Worm (Caenorhabditis elegans): Measurements from ENCODE around the gene srd-36.

The srd-36 gene

DNA sequence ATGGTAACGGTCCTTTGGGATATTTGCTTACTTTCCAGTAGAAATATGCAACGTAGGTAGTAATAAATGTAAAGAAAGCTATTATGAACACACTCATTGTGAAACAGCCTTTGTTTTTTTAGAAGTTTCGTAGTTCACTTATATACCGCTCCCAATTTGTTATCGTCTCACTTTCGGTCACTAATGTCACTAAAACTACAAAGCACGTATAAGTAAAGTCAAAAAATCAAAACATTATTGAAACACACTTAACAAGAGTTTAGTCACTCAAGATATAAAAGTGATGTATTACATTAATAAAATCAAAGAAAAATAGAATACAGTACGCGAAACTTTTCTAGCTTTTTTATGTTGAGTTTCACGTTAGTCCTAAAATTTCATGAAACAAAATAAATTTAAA, 20.5 kb downstream of the srd-36 start, which contains the start of gene cyp-14A3:
Gene cyp-14A3, minus strand, starts transcription at position 101 of the 400 bp plus-strand sequence.
- TF ChIP-seq mec-3 (tag; optimal IDR thresholded peaks at IDR 0.05; ENCODE audit: borderline replicate concordance) (no peak), che-1 (tag; optimal IDR thresholded peaks at IDR 0.05) (no peak), K09A11.1 (tag; optimal IDR thresholded peaks at IDR 0.05; ENCODE audit: insufficient read depth) (no peak), zip-5 (tag; optimal IDR thresholded peaks at IDR 0.05) (no peak), hlh-30 (tag; optimal IDR thresholded peaks at IDR 0.05; ENCODE audit: insufficient read depth) (no peak), hlh-13 (GFP tag; optimal IDR thresholded peaks at IDR 0.05) (no peak), ttx-3 (tag; optimal IDR thresholded peaks at IDR 0.05) (no peak), pag-3 (tag; optimal IDR thresholded peaks at IDR 0.05; ENCODE audit: borderline replicate concordance) (no peak), pha-4 (tag; optimal IDR thresholded peaks at IDR 0.05) (no peak), madf-2 (tag; optimal IDR thresholded peaks at IDR 0.05) (no peak), fax-1 (tag; optimal IDR thresholded peaks at IDR 0.05) (no peak), lin-11 (tag; optimal IDR thresholded peaks at IDR 0.05) (no peak), npax-4 (tag; optimal IDR thresholded peaks at IDR 0.05) (no peak), ets-4 (tag; optimal IDR thresholded peaks at IDR 0.05) (no peak), ceh-18 (tag; optimal IDR thresholded peaks at IDR 0.05) (no peak), F13H6.1 (tag; optimal IDR thresholded peaks at IDR 0.05) (no peak), nhr-232 (tag; optimal IDR thresholded peaks at IDR 0.05) (no peak), pros-1 (tag; optimal IDR thresholded peaks at IDR 0.05) (no peak), pqm-1 (tag; optimal IDR thresholded peaks at IDR 0.05) (no peak), sox-2 (GFP tag; IDR thresholded peaks at IDR 0.05) (no peak)

DNA sequence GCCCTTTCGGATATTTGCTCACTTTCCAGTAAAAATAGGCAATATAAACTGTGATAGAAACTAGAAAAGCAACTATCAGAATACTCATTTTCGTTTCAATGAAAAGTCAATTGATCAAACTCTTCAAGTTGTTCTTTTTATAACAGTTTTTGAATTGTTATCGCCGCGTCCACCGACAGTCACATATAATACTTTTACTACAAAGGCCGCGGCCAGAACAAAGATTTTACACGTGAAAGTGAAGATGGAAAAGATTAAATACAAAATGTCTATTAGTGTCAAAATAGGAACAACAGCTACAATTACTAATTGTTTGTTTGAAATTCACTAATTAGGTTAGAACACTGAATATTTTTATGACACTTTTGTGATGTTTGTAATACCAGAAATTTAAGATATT, 25.0 kb downstream of the srd-36 start, which contains the start of gene cyp-14A2:
Gene cyp-14A2, minus strand, starts transcription at position 101 of the 400 bp plus-strand sequence.
- no peak for TF ChIP-seq ceh-30 (tag; optimal IDR thresholded peaks at IDR 0.05)
- no peak for TF ChIP-seq nhr-232 (tag; optimal IDR thresholded peaks at IDR 0.05)
- no peak for TF ChIP-seq che-1 (tag; optimal IDR thresholded peaks at IDR 0.05)
- no peak for TF ChIP-seq unc-86 (tag; optimal IDR thresholded peaks at IDR 0.05)
- no peak for TF ChIP-seq dve-1 (tag; optimal IDR thresholded peaks at IDR 0.05)
- TF ChIP-seq nhr-11 (tag; optimal IDR thresholded peaks at IDR 0.05): no peak
- TF ChIP-seq pag-3 (tag; optimal IDR thresholded peaks at IDR 0.05; ENCODE audit: borderline replicate concordance): no peak
- no peak for TF ChIP-seq rnt-1 (tag; optimal IDR thresholded peaks at IDR 0.05)
- TF ChIP-seq unc-55 (GFP tag; optimal IDR thresholded peaks at IDR 0.05): no peak

- TF ChIP-seq mec-3 (tag; optimal IDR thresholded peaks at IDR 0.05; ENCODE audit: borderline replicate concordance) (no peak), odd-2 (tag; optimal IDR thresholded peaks at IDR 0.05) (no peak), ceh-6 (GFP tag; optimal IDR thresholded peaks at IDR 0.05) (no peak), ceh-30 (tag; optimal IDR thresholded peaks at IDR 0.05) (no peak), rnt-1 (tag; optimal IDR thresholded peaks at IDR 0.05) (no peak), ceh-34 (tag; optimal IDR thresholded peaks at IDR 0.05) (no peak), sox-4 (tag; optimal IDR thresholded peaks at IDR 0.05) (no peak), ceh-9 (tag; optimal IDR thresholded peaks at IDR 0.05) (no peak)
Measured at ce11 chrX:13267230-13267629, 27.3 kb downstream of the srd-36 start, which contains the start of gene cyp-14A1. cyp-14A1 (minus strand) TSS chrX:13267355.

DNA sequence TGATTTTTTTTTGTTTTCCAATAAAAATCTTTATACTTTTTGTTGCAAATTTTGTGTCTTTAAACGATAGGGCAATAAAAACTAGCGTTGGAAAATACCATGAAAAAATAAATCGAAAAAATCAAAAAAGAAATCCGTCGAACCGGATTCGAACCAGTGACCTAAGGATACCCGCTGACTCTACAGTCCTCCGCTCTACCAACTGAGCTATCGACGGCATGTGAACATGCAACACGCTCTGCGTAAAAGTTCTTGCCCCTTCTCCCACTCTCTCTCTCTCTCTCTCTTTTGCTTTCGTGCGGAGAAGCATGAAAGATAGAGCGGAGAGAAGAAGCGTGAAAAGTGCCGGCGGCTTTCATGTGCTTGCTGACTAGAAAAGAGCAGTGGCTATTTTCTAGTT, 30.0 kb downstream of the srd-36 start:
- TF ChIP-seq F13H6.1 (tag; optimal IDR thresholded peaks at IDR 0.05) (peak; percentile 69), sdc-2 (tag; optimal IDR thresholded peaks at IDR 0.05) (peak; percentile 81), pha-4 (tag; optimal IDR thresholded peaks at IDR 0.05) (no peak), hlh-15 (tag; optimal IDR thresholded peaks at IDR 0.05) (peak; percentile 80), ceh-34 (tag; optimal IDR thresholded peaks at IDR 0.05) (peak; percentile 48), pros-1 (tag; optimal IDR thresholded peaks at IDR 0.05) (no peak), pax-1 (tag; optimal IDR thresholded peaks at IDR 0.05) (no peak), ref-2 (tag; optimal IDR thresholded peaks at IDR 0.05) (peak; percentile 80), mec-3 (tag; optimal IDR thresholded peaks at IDR 0.05; ENCODE audit: borderline replicate concordance) (no peak), dve-1 (tag; optimal IDR thresholded peaks at IDR 0.05) (peak; percentile 60), ceh-31 (tag; optimal IDR thresholded peaks at IDR 0.05) (peak; percentile 65), ttx-3 (tag; optimal IDR thresholded peaks at IDR 0.05) (peak; percentile 73), ceh-22 (tag; optimal IDR thresholded peaks at IDR 0.05) (no peak), fkh-6 (tag; optimal IDR thresholded peaks at IDR 0.05) (peak; percentile 64), ceh-18 (tag; optimal IDR thresholded peaks at IDR 0.05) (peak; percentile 53), eyg-1 (tag; optimal IDR thresholded peaks at IDR 0.05) (peak; percentile 64), fax-1 (tag; optimal IDR thresholded peaks at IDR 0.05) (peak; percentile 56), unc-42 (tag; optimal IDR thresholded peaks at IDR 0.05) (no peak), ceh-24 (tag; optimal IDR thresholded peaks at IDR 0.05) (peak; percentile 60), hlh-13 (GFP tag; optimal IDR thresholded peaks at IDR 0.05) (peak; percentile 62), npax-4 (tag; optimal IDR thresholded peaks at IDR 0.05) (peak; percentile 52), ceh-2 (tag; optimal IDR thresholded peaks at IDR 0.05) (peak; percentile 58), nhr-232 (tag; optimal IDR thresholded peaks at IDR 0.05) (peak; percentile 71), ceh-14 (tag; optimal IDR thresholded peaks at IDR 0.05) (peak; percentile 84), ceh-45 (GFP tag; IDR thresholded peaks at IDR 0.05) (peak; percentile 76), tbx-2 (tag; optimal IDR thresholded peaks at IDR 0.05) (peak; percentile 41), elt-2 (tag; optimal IDR thresholded peaks at IDR 0.05) (peak; percentile 69)

All from whole organism, late embryonic.